Fruit fly (Drosophila melanogaster) whole organism, embryonic: ENCODE results near the gene me31B.
A peak's percentile ranks its signal among the peaks of the same experiment; 100 is the strongest.

Experiments
- Abd-B ChIP-seq: fragments of 200-800 bp; sonication (Bioruptor generic); optimal IDR thresholded peaks from 2 replicates; lab custom pipeline; 2018; ENCODE audit warnings: missing biosample characterization, mild to moderate bottlenecking, missing genetic modification characterization, moderate library complexity
- BtbVII ChIP-seq: fragments of 200-800 bp; sonication (Bioruptor generic); optimal IDR thresholded peaks from 3 replicates; lab custom pipeline; 2017; ENCODE audit warnings: missing biosample characterization, mild to moderate bottlenecking, missing genetic modification characterization
- CG10321 ChIP-seq: fragments of 200-800 bp; sonication (Bioruptor generic); IDR thresholded peaks from 2 replicates; pipeline ENCODE4 v1.3.6; 2022; ENCODE audit warnings: missing biosample characterization, missing genetic modification characterization
- CG11695 ChIP-seq: fragments of 200-800 bp; sonication (Bioruptor generic); IDR thresholded peaks from 3 replicates; pipeline ENCODE4 v1.3.6; 2022; ENCODE audit warnings: missing biosample characterization, missing genetic modification characterization
- CG12155 ChIP-seq: fragments of 200-800 bp; sonication (Bioruptor generic); optimal IDR thresholded peaks from 3 replicates; lab custom pipeline; 2016; ENCODE audit warnings: missing biosample characterization, missing genetic modification characterization
- CG13624 ChIP-seq: fragments of 200-800 bp; sonication (Bioruptor generic); optimal IDR thresholded peaks from 2 replicates; lab custom pipeline; 2016; ENCODE audit warnings: missing biosample characterization, missing genetic modification characterization
- CG13775 ChIP-seq: fragments of 200-800 bp; sonication (Bioruptor generic); optimal IDR thresholded peaks from 3 replicates; lab custom pipeline; 2017; ENCODE audit warnings: missing biosample characterization, mild to moderate bottlenecking, missing genetic modification characterization
- CG14050 ChIP-seq: fragments of 200-800 bp; sonication (Bioruptor generic); IDR thresholded peaks from 3 replicates; pipeline ENCODE4 v1.3.6; 2022; ENCODE audit warnings: missing biosample characterization, missing genetic modification characterization
- CG14860 ChIP-seq: fragments of 200-800 bp; sonication (Bioruptor generic); IDR thresholded peaks from 3 replicates; pipeline ENCODE4 v1.3.6; 2022; ENCODE audit warnings: missing biosample characterization, missing genetic modification characterization; ENCODE audit not compliant: partially characterized antibody
- CG1647 ChIP-seq: fragments of 200-800 bp; sonication (Bioruptor generic); optimal IDR thresholded peaks from 3 replicates; lab custom pipeline; 2016; ENCODE audit warnings: missing biosample characterization, missing genetic modification characterization
- CG16863 ChIP-seq: fragments of 200-800 bp; sonication (Bioruptor generic); optimal IDR thresholded peaks from 3 replicates; lab custom pipeline; 2016; ENCODE audit warnings: missing biosample characterization, missing genetic modification characterization
- CG17829 ChIP-seq: fragments of 200-800 bp; optimal IDR thresholded peaks from 2 replicates; lab custom pipeline; 2019; ENCODE audit warnings: missing biosample characterization, mild to moderate bottlenecking, missing genetic modification characterization, moderate library complexity
- CG6254 ChIP-seq: fragments of 200-800 bp; sonication (Bioruptor generic); optimal IDR thresholded peaks from 3 replicates; lab custom pipeline; 2017; ENCODE audit warnings: mild to moderate bottlenecking, missing biosample characterization, missing genetic modification reagents, missing genetic modification characterization
- CG6683 ChIP-seq: fragments of 200-800 bp; sonication (Bioruptor generic); optimal IDR thresholded peaks from 2 replicates; lab custom pipeline; 2017; ENCODE audit warnings: missing biosample characterization, mild to moderate bottlenecking, missing genetic modification characterization, missing genetic modification reagents
- CG6854 ChIP-seq: fragments of 200-800 bp; sonication (Bioruptor generic); optimal IDR thresholded peaks from 3 replicates; lab custom pipeline; 2017; ENCODE audit warnings: missing biosample characterization, mild to moderate bottlenecking, missing genetic modification characterization
- CG8089 ChIP-seq: fragments of 200-800 bp; sonication (Bioruptor generic); optimal IDR thresholded peaks from 3 replicates; lab custom pipeline; 2016; ENCODE audit warnings: missing biosample characterization, missing genetic modification characterization
- CG9797 ChIP-seq: fragments of 200-800 bp; sonication (Bioruptor generic); optimal IDR thresholded peaks from 3 replicates; lab custom pipeline; 2018; ENCODE audit warnings: missing biosample characterization, mild to moderate bottlenecking, missing genetic modification characterization
- D ChIP-seq, 2 experiments: fragments of 200-800 bp in 1 of 2; fragments of >200 bp in 1 of 2; sonication (Bioruptor generic) in 1 of 2; optimal IDR thresholded peaks; 2 replicates in 1 of 2; 3 replicates in 1 of 2; lab custom pipeline; 2017; ENCODE audit warnings: mild to moderate bottlenecking in 1 of 2, missing biosample characterization in 1 of 2, missing genetic modification characterization in 1 of 2, missing genetic modification reagents in 1 of 2
- Dref ChIP-seq: fragments of 200-800 bp; sonication (Bioruptor generic); IDR thresholded peaks from 2 replicates; pipeline ENCODE4 v1.3.6; 2022; ENCODE audit warnings: missing biosample characterization, missing genetic modification characterization
- GATAe ChIP-seq: fragments of 200-800 bp; sonication (Bioruptor generic); conservative IDR thresholded peaks from 2 replicates; pipeline ENCODE4 v1.3.6; 2022; ENCODE audit warnings: missing biosample characterization, missing genetic modification characterization
- Gsc ChIP-seq: fragments of 200-800 bp; sonication (Bioruptor generic); IDR thresholded peaks from 2 replicates; pipeline ENCODE4 v1.3.6; 2022; ENCODE audit warnings: missing biosample characterization, missing genetic modification characterization
- H2.0 ChIP-seq: fragments of 200-800 bp; sonication (Bioruptor generic); IDR thresholded peaks from 2 replicates; pipeline ENCODE4 v1.3.6; 2022; ENCODE audit warnings: missing biosample characterization, missing genetic modification characterization
- Lhr ChIP-seq: fragments of 200-800 bp; sonication (Bioruptor generic); optimal IDR thresholded peaks from 3 replicates; lab custom pipeline; 2017; ENCODE audit warnings: mild to moderate bottlenecking, missing biosample characterization, missing genetic modification reagents, missing genetic modification characterization
- Opbp ChIP-seq: fragments of 200-800 bp; sonication (Bioruptor generic); IDR thresholded peaks from 3 replicates; pipeline ENCODE4 v1.3.6; 2022; ENCODE audit warnings: missing biosample characterization, missing genetic modification characterization; ENCODE audit not compliant: partially characterized antibody
- Rx ChIP-seq: fragments of 200-800 bp; sonication (Bioruptor generic); IDR thresholded peaks from 2 replicates; pipeline ENCODE4 v1.3.6; 2022; ENCODE audit warnings: missing biosample characterization, missing genetic modification characterization
- Sry-β ChIP-seq: fragments of 200-800 bp; sonication (Bioruptor generic); optimal IDR thresholded peaks from 2 replicates; lab custom pipeline; 2018; ENCODE audit warnings: missing biosample characterization, mild to moderate bottlenecking, missing genetic modification characterization, moderate library complexity
- Sry-δ ChIP-seq: fragments of 200-800 bp; sonication (Bioruptor generic); optimal IDR thresholded peaks from 2 replicates; lab custom pipeline; 2016; ENCODE audit warnings: missing biosample characterization, missing genetic modification characterization
- Ssrp ChIP-seq: fragments of 200-800 bp; sonication (Bioruptor generic); optimal IDR thresholded peaks from 2 replicates; lab custom pipeline; 2018; ENCODE audit warnings: missing biosample characterization, mild to moderate bottlenecking, missing genetic modification characterization, moderate library complexity
- ash1 ChIP-seq: fragments of 200-800 bp; sonication (Bioruptor generic); optimal IDR thresholded peaks from 2 replicates; lab custom pipeline; 2018; ENCODE audit warnings: missing biosample characterization, mild to moderate bottlenecking, missing genetic modification characterization
- bsh ChIP-seq, 2 experiments: fragments of 200-800 bp; sonication (Bioruptor generic); optimal IDR thresholded peaks; 2 replicates each; lab custom pipeline; 2017 to 2018; ENCODE audit warnings: mild to moderate bottlenecking in 2 of 2, missing biosample characterization in 2 of 2, missing genetic modification characterization in 2 of 2, moderate library complexity in 1 of 2
- caup ChIP-seq: fragments of 200-800 bp; sonication (Bioruptor generic); optimal IDR thresholded peaks from 3 replicates; lab custom pipeline; 2017; ENCODE audit warnings: missing biosample characterization, mild to moderate bottlenecking, missing genetic modification characterization, moderate library complexity; ENCODE audit not compliant: severe bottlenecking
- ci ChIP-seq: fragments of 200-800 bp; sonication (Bioruptor generic); IDR thresholded peaks from 3 replicates; pipeline ENCODE4 v1.3.6; 2022; ENCODE audit warnings: missing biosample characterization, missing genetic modification characterization
- emc ChIP-seq: fragments of 200-800 bp; sonication (Bioruptor generic); optimal IDR thresholded peaks from 2 replicates; lab custom pipeline; 2016; ENCODE audit warnings: missing biosample characterization, missing genetic modification characterization
- ewg ChIP-seq: fragments of 200-800 bp; sonication (Bioruptor generic); optimal IDR thresholded peaks from 3 replicates; lab custom pipeline; 2017; ENCODE audit warnings: mild to moderate bottlenecking, missing biosample characterization, missing genetic modification reagents, missing genetic modification characterization
- fu2 ChIP-seq: fragments of 200-800 bp; sonication (Bioruptor generic); optimal IDR thresholded peaks from 2 replicates; lab custom pipeline; 2016; ENCODE audit warnings: missing biosample characterization, missing genetic modification characterization
- grau ChIP-seq: fragments of 200-800 bp; optimal IDR thresholded peaks from 3 replicates; lab custom pipeline; 2019; ENCODE audit warnings: missing biosample characterization, mild to moderate bottlenecking, missing genetic modification characterization, moderate library complexity
- hb ChIP-seq: fragments of 200-800 bp; sonication (Bioruptor generic); IDR thresholded peaks from 3 replicates; pipeline ENCODE4 v1.3.6; 2022; ENCODE audit warnings: missing biosample characterization, missing genetic modification characterization; ENCODE audit not compliant: partially characterized antibody
- jumu ChIP-seq: fragments of 200-800 bp; sonication (Bioruptor generic); optimal IDR thresholded peaks from 3 replicates; lab custom pipeline; 2016; ENCODE audit warnings: missing biosample characterization, missing genetic modification characterization
- klu ChIP-seq: fragments of 200-800 bp; sonication (Bioruptor generic); IDR thresholded peaks from 2 replicates; pipeline ENCODE4 v1.3.6; 2022; ENCODE audit warnings: missing biosample characterization, missing genetic modification characterization
- knrl ChIP-seq: fragments of 200-800 bp; sonication (Bioruptor generic); IDR thresholded peaks from 3 replicates; pipeline ENCODE4 v1.3.6; 2022; ENCODE audit warnings: missing biosample characterization, missing genetic modification characterization; ENCODE audit not compliant: partially characterized antibody
- mld ChIP-seq: fragments of 200-800 bp; sonication (Bioruptor generic); IDR thresholded peaks from 3 replicates; pipeline ENCODE4 v1.3.6; 2022; ENCODE audit warnings: missing biosample characterization, missing genetic modification characterization; ENCODE audit not compliant: partially characterized antibody
- schlank ChIP-seq: fragments of 200-800 bp; sonication (Bioruptor generic); optimal IDR thresholded peaks from 2 replicates; lab custom pipeline; 2018; ENCODE audit warnings: missing biosample characterization, mild to moderate bottlenecking, missing genetic modification characterization
- sima ChIP-seq: fragments of 200-800 bp; sonication (Bioruptor generic); optimal IDR thresholded peaks from 2 replicates; lab custom pipeline; 2016; ENCODE audit warnings: missing biosample characterization, missing genetic modification characterization
- sisA ChIP-seq: fragments of 200-800 bp; sonication (Bioruptor generic); IDR thresholded peaks from 2 replicates; pipeline ENCODE4 v1.3.6; 2022; ENCODE audit warnings: missing biosample characterization, missing genetic modification characterization
- sqz ChIP-seq: fragments of 200-800 bp; sonication (Bioruptor generic); optimal IDR thresholded peaks from 3 replicates; lab custom pipeline; 2018; ENCODE audit warnings: missing biosample characterization, mild to moderate bottlenecking, missing genetic modification characterization
- tgo ChIP-seq: fragments of 200-800 bp; sonication (Bioruptor generic); IDR thresholded peaks from 3 replicates; pipeline ENCODE4 v1.3.6; 2022; ENCODE audit warnings: missing biosample characterization, missing genetic modification characterization
- unpg ChIP-seq: fragments of 200-800 bp; sonication (Bioruptor generic); optimal IDR thresholded peaks from 3 replicates; lab custom pipeline; 2018; ENCODE audit warnings: missing biosample characterization, mild to moderate bottlenecking, missing genetic modification characterization, moderate library complexity

The me31B gene

DNA sequence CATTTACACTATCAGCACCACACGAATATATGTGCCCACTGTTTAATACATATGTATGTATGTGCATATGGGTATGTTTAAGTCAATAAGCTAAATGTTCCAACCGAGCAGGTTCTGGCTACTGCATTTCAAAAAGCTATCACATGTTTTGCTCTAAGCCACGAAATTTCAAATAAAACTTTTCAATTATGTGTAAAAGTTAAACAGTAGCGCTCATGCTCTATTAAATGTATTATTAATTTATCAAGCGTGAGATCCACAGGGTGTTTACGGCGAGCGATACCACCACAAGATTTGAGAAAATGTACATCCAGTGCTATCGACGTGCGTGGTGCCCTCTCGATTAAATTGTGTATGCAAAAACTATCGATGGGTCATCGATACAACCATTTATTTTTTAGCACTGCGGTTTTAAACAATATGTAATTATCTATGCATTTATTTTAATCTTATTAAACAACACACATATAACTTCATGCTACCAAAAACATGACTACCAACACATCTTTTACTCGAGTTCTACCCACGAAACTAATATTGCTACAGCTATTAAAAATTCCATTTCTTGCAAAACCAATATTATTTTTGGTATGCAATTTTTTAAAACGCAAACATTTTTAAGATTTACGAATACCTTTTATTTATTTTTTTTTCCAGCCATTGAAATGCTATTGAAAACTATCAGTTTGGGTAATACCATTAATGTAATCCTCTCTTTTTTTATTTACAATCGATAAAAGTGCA is 21.8 kb downstream of the me31B start, which contains the start of gene Pten (continued):
- TF ChIP-seq CG10321 (GFP tag; lab: Robert Waterston, UW) (no peak), bsh (GFP tag; optimal IDR thresholded peaks at IDR 0.05; lab: Kevin White, UChicago) (peak in 1 of 2 experiments; percentile 54), klu (GFP tag; lab: Robert Waterston, UW) (no peak), Ssrp (peak; percentile 71), sqz (GFP tag; lab: Kevin White, UChicago) (peak; percentile 72), CG13775 (GFP tag; lab: Kevin White, UChicago) (peak; percentile 83), grau (peak; percentile 63), ewg (GFP tag; lab: Kevin White, UChicago) (no peak), CG14860 (GFP tag; lab: Robert Waterston, UW) (peak; percentile 87), CG8089 (peak; percentile 10), CG1647 (GFP tag; lab: Kevin White, UChicago) (peak; percentile 38), CG14050 (GFP tag; lab: Robert Waterston, UW) (peak; percentile 43; the same call in 2 of the 3 replicates), H2.0 (GFP tag; lab: Robert Waterston, UW) (no peak; the same call in 1 of the 2 replicates), knrl (GFP tag; lab: Robert Waterston, UW) (peak; percentile 87), CG6254 (peak; percentile 100), Sry-δ (GFP tag; lab: Kevin White, UChicago) (peak; percentile 79), Opbp (peak; percentile 91; the same call in 2 of the 3 replicates), Lhr (GFP tag; lab: Kevin White, UChicago) (peak; percentile 39), CG11695 (peak; percentile 73; the same call in 1 of the 3 replicates), jumu (GFP tag; lab: Kevin White, UChicago) (peak; percentile 64), CG12155 (GFP tag; lab: Kevin White, UChicago) (peak; percentile 57), CG9797 (GFP tag; lab: Kevin White, UChicago) (no peak), CG16863 (GFP tag; lab: Kevin White, UChicago) (peak; percentile 60), hb (GFP tag; lab: Robert Waterston, UW) (peak; percentile 87; the same call in 2 of the 3 replicates), mld (GFP tag; lab: Robert Waterston, UW) (peak; percentile 80; the same call in 2 of the 3 replicates), Dref (peak; percentile 97), sima (GFP tag; lab: Kevin White, UChicago) (peak; percentile 28), tgo (GFP tag; lab: Robert Waterston, UW) (peak; percentile 51; the same call in 1 of the 3 replicates), Sry-β (peak; percentile 11), ash1 (GFP tag; lab: Kevin White, UChicago) (no peak), D (optimal IDR thresholded peaks at IDR 0.05; lab: Kevin White, UChicago) (no peak), D (GFP tag; optimal IDR thresholded peaks at IDR 0.05; lab: Kevin White, UChicago) (peak; percentile 65), Gsc (GFP tag; lab: Robert Waterston, UW) (no peak), ci (GFP tag; lab: Robert Waterston, UW) (peak; percentile 73; the same call in 1 of the 3 replicates), Abd-B (GFP tag; lab: Kevin White, UChicago) (no peak), fu2 (peak; percentile 61), CG6854 (GFP tag; lab: Kevin White, UChicago) (peak; percentile 5), Rx (GFP tag; lab: Robert Waterston, UW) (no peak), caup (GFP tag; lab: Kevin White, UChicago) (no peak), BtbVII (GFP tag; lab: Kevin White, UChicago) (peak; percentile 38), CG17829 (tag; lab: Kevin White, UChicago) (peak; percentile 82), emc (GFP tag; lab: Kevin White, UChicago) (peak; percentile 7), unpg (GFP tag; lab: Kevin White, UChicago) (peak; percentile 41), schlank (tag; lab: Kevin White, UChicago) (no peak), GATAe (no peak), sisA (GFP tag; lab: Robert Waterston, UW) (no peak), CG13624 (GFP tag; lab: Kevin White, UChicago) (peak; percentile 51), CG6683 (GFP tag; lab: Kevin White, UChicago) (no peak)
